Worm (Caenorhabditis elegans): ENCODE measurements around the gene Y39B6A.29.

ce11 chrV:19001656-19002055 is 22.9 kb downstream of the Y39B6A.29 start, which contains the start of gene Y39B6A.33:
- TF ChIP-seq Y5F2A.4 (GFP tag; optimal IDR thresholded peaks at IDR 0.05) (no peak), pha-4 (GFP tag; IDR thresholded peaks at IDR 0.05) (no peak), pha-4 (tag; optimal IDR thresholded peaks at IDR 0.05) (no peak), ceh-82 (tag; optimal IDR thresholded peaks at IDR 0.05) (no peak), aha-1 (tag) (no peak), mep-1 (tag; optimal IDR thresholded peaks at IDR 0.05) (no peak), fos-1 (tag; optimal IDR thresholded peaks at IDR 0.05) (no peak), lin-39 (tag; optimal IDR thresholded peaks at IDR 0.05) (no peak), nhr-28 (tag; optimal IDR thresholded peaks at IDR 0.05) (no peak), unc-62 (GFP tag; optimal IDR thresholded peaks at IDR 0.05 in 1 of 2) (no peak), unc-62 (tag; optimal IDR thresholded peaks at IDR 0.05) (no peak), nhr-10 (tag; optimal IDR thresholded peaks at IDR 0.05) (no peak), ama-1 (optimal IDR thresholded peaks at IDR 0.05) (no peak), F49E8.2 (tag; optimal IDR thresholded peaks at IDR 0.05; ENCODE audit: borderline replicate concordance) (no peak), D1046.2 (GFP tag; IDR thresholded peaks at IDR 0.05) (no peak), unc-39 (tag; optimal IDR thresholded peaks at IDR 0.05) (no peak)
